Worm (Caenorhabditis elegans) whole organism, mixed stage, embryonic: ENCODE results near the gene ttr-21.

Experiments used
- M03D4.4 ChIP-seq: sonication (generic microtip); optimal IDR thresholded peaks from 2 replicates; lab custom pipeline; 2017; ENCODE audit warnings: mild to moderate bottlenecking, missing genetic modification characterization, missing compliant biosample characterization
- bed-3 ChIP-seq: fragments of 200-800 bp; sonication (Bioruptor generic); optimal IDR thresholded peaks from 3 replicates; lab custom pipeline; 2018; ENCODE audit warnings: mild to moderate bottlenecking, missing genetic modification characterization, moderate library complexity, missing compliant biosample characterization
- ceh-39 ChIP-seq: fragments of 150-350 bp; optimal IDR thresholded peaks from 2 replicates; lab custom pipeline; 2014; ENCODE audit warnings: missing biosample characterization, missing genetic modification characterization
- ceh-43 ChIP-seq: fragments of 200-800 bp; sonication (Bioruptor generic); optimal IDR thresholded peaks from 2 replicates; lab custom pipeline; 2018; ENCODE audit warnings: mild to moderate bottlenecking, missing genetic modification characterization, moderate library complexity, missing compliant biosample characterization
- ces-1 ChIP-seq: fragments of 150-350 bp; optimal IDR thresholded peaks from 2 replicates; lab custom pipeline; 2014; ENCODE audit warnings: missing biosample characterization, missing genetic modification reagents, missing genetic modification characterization
- cnd-1 ChIP-seq: fragments of 200-800 bp; sonication (Bioruptor generic); optimal IDR thresholded peaks from 2 replicates; lab custom pipeline; 2018; ENCODE audit warnings: mild to moderate bottlenecking, missing genetic modification characterization, missing compliant biosample characterization
- drap-1 ChIP-seq: fragments of 200-800 bp; sonication (Bioruptor generic); optimal IDR thresholded peaks from 3 replicates; lab custom pipeline; 2018; ENCODE audit warnings: mild to moderate bottlenecking, missing genetic modification characterization, missing compliant biosample characterization
- flh-1 ChIP-seq: fragments of 200-800 bp; sonication (Bioruptor generic); optimal IDR thresholded peaks from 2 replicates; lab custom pipeline; 2018; ENCODE audit warnings: mild to moderate bottlenecking, missing genetic modification characterization, moderate library complexity, missing compliant biosample characterization
- hlh-1 ChIP-seq: fragments of 150-350 bp; optimal IDR thresholded peaks from 2 replicates; lab custom pipeline; 2014; ENCODE audit warnings: missing biosample characterization, missing genetic modification reagents, missing genetic modification characterization
- lin-32 ChIP-seq: fragments of 200-800 bp; sonication (Bioruptor generic); optimal IDR thresholded peaks from 2 replicates; lab custom pipeline; 2018; ENCODE audit warnings: mild to moderate bottlenecking, missing genetic modification characterization, missing compliant biosample characterization
- lsy-2 ChIP-seq: fragments of 150-350 bp; optimal IDR thresholded peaks from 2 replicates; lab custom pipeline; 2014; ENCODE audit warnings: missing biosample characterization, missing genetic modification characterization
- mep-1 ChIP-seq: fragments of 150-350 bp; optimal IDR thresholded peaks from 2 replicates; lab custom pipeline; 2017; ENCODE audit warnings: missing biosample characterization, missing genetic modification reagents, missing genetic modification characterization, inconsistent platforms
- nhr-12 ChIP-seq: fragments of 150-350 bp; optimal IDR thresholded peaks from 2 replicates; lab custom pipeline; 2014; ENCODE audit warnings: missing biosample characterization, missing genetic modification characterization
- nhr-2 ChIP-seq: fragments of 150-350 bp; optimal IDR thresholded peaks from 2 replicates; lab custom pipeline; 2014; ENCODE audit warnings: missing biosample characterization, missing genetic modification characterization
- nhr-28 ChIP-seq: fragments of 150-350 bp; optimal IDR thresholded peaks from 2 replicates; lab custom pipeline; 2014; ENCODE audit warnings: missing biosample characterization, missing genetic modification characterization
- nhr-76 ChIP-seq: sonication (generic microtip); optimal IDR thresholded peaks from 2 replicates; lab custom pipeline; 2017; ENCODE audit warnings: missing biosample characterization, missing genetic modification characterization
- pha-4 ChIP-seq: fragments of 150-350 bp; optimal IDR thresholded peaks from 2 replicates; lab custom pipeline; 2018; ENCODE audit warnings: missing biosample characterization, missing genetic modification reagents, missing genetic modification characterization
- snpc-4 ChIP-seq: fragments of 150-350 bp; optimal IDR thresholded peaks from 2 replicates; lab custom pipeline; 2014; ENCODE audit warnings: missing biosample characterization, missing genetic modification characterization
- sptf-1 ChIP-seq: sonication (generic microtip); optimal IDR thresholded peaks from 2 replicates; lab custom pipeline; 2017; ENCODE audit warnings: mild to moderate bottlenecking, missing genetic modification characterization, moderate library complexity, missing compliant biosample characterization
- tbx-8 ChIP-seq: fragments of 200-800 bp; sonication (Bioruptor generic); optimal IDR thresholded peaks from 2 replicates; lab custom pipeline; 2018; ENCODE audit warnings: mild to moderate bottlenecking, missing genetic modification characterization, moderate library complexity, missing compliant biosample characterization
- unc-120 ChIP-seq: sonication (generic microtip); optimal IDR thresholded peaks from 2 replicates; lab custom pipeline; 2017; ENCODE audit warnings: missing genetic modification characterization, missing compliant biosample characterization; ENCODE audit not compliant: poor library complexity, severe bottlenecking
- unc-39 ChIP-seq: fragments of 150-350 bp; optimal IDR thresholded peaks from 2 replicates; lab custom pipeline; 2014; ENCODE audit warnings: missing biosample characterization, missing genetic modification characterization
- unc-62 ChIP-seq: fragments of 150-350 bp; optimal IDR thresholded peaks from 2 replicates; lab custom pipeline; 2014; ENCODE audit warnings: missing biosample characterization, missing genetic modification reagents, missing genetic modification characterization
- zip-8 ChIP-seq: fragments of 150-350 bp; optimal IDR thresholded peaks from 2 replicates; lab custom pipeline; 2014; ENCODE audit warnings: missing biosample characterization, missing genetic modification characterization
- ztf-11 ChIP-seq: fragments of 150-350 bp; optimal IDR thresholded peaks from 2 replicates; lab custom pipeline; 2014; ENCODE audit warnings: missing biosample characterization, missing genetic modification characterization

ttr-21 gene

ce11 chrV:13854306-13854705 lies at the start of gene ttr-21:
Gene ttr-21, minus strand, starts transcription at chrV:13854405.
- TF ChIP-seq lin-32 (GFP tag; lab: Kevin White, UChicago) = no peak
- no peak for TF ChIP-seq nhr-2 (tag; lab: Kevin White, UChicago)
- TF ChIP-seq unc-62 (GFP tag; lab: Kevin White, UChicago) = no peak
- TF ChIP-seq tbx-8 (GFP tag; lab: Kevin White, UChicago) = no peak
- TF ChIP-seq mep-1 (tag; lab: Kevin White, UChicago) = no peak
- no peak for TF ChIP-seq flh-1 (GFP tag; lab: Kevin White, UChicago)
- TF ChIP-seq M03D4.4 (tag; lab: Kevin White, UChicago) = no peak
- TF ChIP-seq zip-8 (tag; lab: Kevin White, UChicago) = no peak

ce11 chrV:13902495-13902894 lies 48.3 kb upstream of the ttr-21 start, which contains the start of gene C06B3.1:
Gene C06B3.1, plus strand, starts transcription at chrV:13902795.
- no peak for TF ChIP-seq ces-1 (GFP tag; lab: Kevin White, UChicago)
- TF ChIP-seq nhr-28 = no peak
- TF ChIP-seq unc-62 (GFP tag; lab: Kevin White, UChicago) = no peak
- no peak for TF ChIP-seq lsy-2 (tag; lab: Kevin White, UChicago)
- no peak for TF ChIP-seq ztf-11 (tag; lab: Kevin White, UChicago)
- no peak for TF ChIP-seq nhr-76 (tag; lab: Kevin White, UChicago)
- TF ChIP-seq tbx-8 (GFP tag; lab: Kevin White, UChicago) = no peak
- no peak for TF ChIP-seq drap-1 (GFP tag; lab: Kevin White, UChicago)
- no peak for TF ChIP-seq zip-8 (tag; lab: Kevin White, UChicago)
- TF ChIP-seq unc-120 (tag; lab: Kevin White, UChicago) = no peak
- no peak for TF ChIP-seq snpc-4 (tag; lab: Kevin White, UChicago)
- no peak for TF ChIP-seq nhr-2 (tag; lab: Kevin White, UChicago)

ce11 chrV:13899213-13899612 lies 45.0 kb upstream of the ttr-21 start, which contains the start of gene oac-3:
Gene oac-3, plus strand, starts transcription at chrV:13899513.
- no peak for TF ChIP-seq lin-32 (GFP tag; lab: Kevin White, UChicago)
- TF ChIP-seq, all 35 proteins: peak for 0

- TF ChIP-seq bed-3 (GFP tag; lab: Kevin White, UChicago) (no peak), nhr-28 (no peak), M03D4.4 (tag; lab: Kevin White, UChicago) (no peak), lsy-2 (tag; lab: Kevin White, UChicago) (no peak), unc-39 (tag; lab: Kevin White, UChicago) (no peak), unc-62 (GFP tag; lab: Kevin White, UChicago) (no peak), nhr-12 (tag; lab: Kevin White, UChicago) (no peak), mep-1 (tag; lab: Kevin White, UChicago) (no peak), hlh-1 (tag; lab: Kevin White, UChicago) (no peak), lin-32 (GFP tag; lab: Kevin White, UChicago) (no peak), nhr-2 (tag; lab: Kevin White, UChicago) (no peak), sptf-1 (tag; lab: Kevin White, UChicago) (no peak), snpc-4 (tag; lab: Kevin White, UChicago) (no peak), ztf-11 (tag; lab: Kevin White, UChicago) (no peak), cnd-1 (tag; lab: Kevin White, UChicago) (no peak), ceh-43 (GFP tag; lab: Kevin White, UChicago) (no peak)
Observed at ce11 chrV:13898356-13898755, 44.2 kb upstream of the ttr-21 start, which contains the start of gene cyp-35C1. Gene cyp-35C1, minus strand, starts transcription at chrV:13898487.

- TF ChIP-seq nhr-76 (tag; lab: Kevin White, UChicago) (no peak), unc-62 (GFP tag; lab: Kevin White, UChicago) (no peak), M03D4.4 (tag; lab: Kevin White, UChicago) (no peak), ztf-11 (tag; lab: Kevin White, UChicago) (no peak), lin-32 (GFP tag; lab: Kevin White, UChicago) (no peak), bed-3 (GFP tag; lab: Kevin White, UChicago) (no peak), ceh-39 (tag; lab: Kevin White, UChicago) (no peak)
Observed at ce11 chrV:13893583-13893982, 39.4 kb upstream of the ttr-21 start.

ce11 chrV:13892457-13893375 lies 38.5 kb upstream of the ttr-21 start, which contains the start of gene sptl-3:
Gene sptl-3, plus strand, starts transcription at chrV:13893325.
- peak; percentile 17 for TF ChIP-seq unc-62 (GFP tag; lab: Kevin White, UChicago)
- no peak for TF ChIP-seq cnd-1 (tag; lab: Kevin White, UChicago)
- peak; percentile 7 for TF ChIP-seq unc-120 (tag; lab: Kevin White, UChicago)
- no peak for TF ChIP-seq tbx-8 (GFP tag; lab: Kevin White, UChicago)
- no peak for TF ChIP-seq pha-4 (tag; lab: Kevin White, UChicago)
- peak; percentile 14 for TF ChIP-seq mep-1 (tag; lab: Kevin White, UChicago)
- no peak for TF ChIP-seq ztf-11 (tag; lab: Kevin White, UChicago)
- TF ChIP-seq, all 35 proteins: peak for 3
